Worm (Caenorhabditis elegans) whole organism, late embryonic: ENCODE measurements around the gene Y27F2A.11.
"Not testable (repeated sequence)": the region's sequence is repeated elsewhere in the genome, so short reads cannot be mapped to it uniquely, and the experiment has no call there.

Experiments
- C38D4.7 ChIP-seq: fragments of 200-800 bp; sonication (Bioruptor generic); optimal IDR thresholded peaks from 2 replicates; lab custom pipeline; 2018; ENCODE audit warnings: mild to moderate bottlenecking, missing genetic modification characterization, moderate library complexity, missing compliant biosample characterization
- F13H6.1 ChIP-seq: sonication (generic microtip); optimal IDR thresholded peaks from 2 replicates; lab custom pipeline; 2016; ENCODE audit warnings: missing genetic modification characterization, missing compliant biosample characterization
- K02D7.2 ChIP-seq: sonication (generic microtip); optimal IDR thresholded peaks from 2 replicates; lab custom pipeline; 2017; ENCODE audit warnings: mild to moderate bottlenecking, missing genetic modification characterization, missing compliant biosample characterization
- ceh-19 ChIP-seq: fragments of 200-800 bp; sonication (Bioruptor generic); optimal IDR thresholded peaks from 2 replicates; lab custom pipeline; 2018; ENCODE audit warnings: mild to moderate bottlenecking, missing genetic modification characterization, missing compliant biosample characterization
- ceh-2 ChIP-seq: sonication (generic microtip); optimal IDR thresholded peaks from 2 replicates; lab custom pipeline; 2016; ENCODE audit warnings: missing genotype, missing genetic modification characterization, missing compliant biosample characterization
- ceh-30 ChIP-seq: fragments of 150-350 bp; optimal IDR thresholded peaks from 2 replicates; lab custom pipeline; 2014; ENCODE audit warnings: missing biosample characterization, missing genetic modification characterization
- ceh-6 ChIP-seq: fragments of 200-800 bp; sonication (Bioruptor generic); optimal IDR thresholded peaks from 2 replicates; lab custom pipeline; 2018; ENCODE audit warnings: mild to moderate bottlenecking, missing genetic modification characterization, missing compliant biosample characterization
- elt-4 ChIP-seq: sonication (generic microtip); optimal IDR thresholded peaks from 2 replicates; lab custom pipeline; 2016; ENCODE audit warnings: missing genetic modification characterization, missing compliant biosample characterization
- lin-11 ChIP-seq: fragments of 200-800 bp; sonication (Bioruptor generic); optimal IDR thresholded peaks from 2 replicates; lab custom pipeline; 2018; ENCODE audit warnings: mild to moderate bottlenecking, missing genetic modification characterization, missing compliant biosample characterization
- mec-3 ChIP-seq: sonication (generic microtip); optimal IDR thresholded peaks from 2 replicates; lab custom pipeline; 2016; ENCODE audit warnings: borderline replicate concordance, missing genetic modification characterization, missing compliant biosample characterization
- pha-2 ChIP-seq: sonication (generic microtip); optimal IDR thresholded peaks from 2 replicates; lab custom pipeline; 2017; ENCODE audit warnings: mild to moderate bottlenecking, missing genetic modification characterization, missing compliant biosample characterization
- sox-4 ChIP-seq: sonication (generic microtip); optimal IDR thresholded peaks from 2 replicates; lab custom pipeline; 2017; ENCODE audit warnings: mild to moderate bottlenecking, missing genetic modification characterization, inconsistent platforms, missing compliant biosample characterization

ce11 chrII:3183300-3183840 is 5.8 kb upstream of the Y27F2A.11 start, which contains the start of the genes Y27F2A.6 and Y27F2A.8:
- not testable (repeated sequence) for TF ChIP-seq sox-4 (tag; lab: Kevin White, UChicago); mec-3 (tag; lab: Kevin White, UChicago); ceh-6 (GFP tag; lab: Kevin White, UChicago); F13H6.1 (tag; lab: Kevin White, UChicago); ceh-19 (GFP tag; lab: Kevin White, UChicago); K02D7.2 (tag; lab: Kevin White, UChicago); C38D4.7 (GFP tag; lab: Kevin White, UChicago); ceh-30 (tag; lab: Kevin White, UChicago); pha-2; ceh-2 (tag; lab: Kevin White, UChicago); lin-11 (tag; lab: Kevin White, UChicago); elt-4 (tag; lab: Kevin White, UChicago)
